Fruit fly (Drosophila melanogaster) whole organism, pupa: ENCODE measurements around the gene Usp32.

Experiments used
- CG12605 ChIP-seq: fragments of 200-800 bp; sonication (Bioruptor generic); IDR thresholded peaks from 2 replicates; pipeline ENCODE4 v1.3.6; 2022; ENCODE audit warnings: missing biosample characterization, missing genetic modification characterization
- CG13204 ChIP-seq: fragments of 200-800 bp; sonication (Bioruptor generic); optimal IDR thresholded peaks from 2 replicates; lab custom pipeline; 2018; ENCODE audit warnings: missing biosample characterization, mild to moderate bottlenecking, missing genetic modification characterization, moderate library complexity
- CG17806 ChIP-seq: fragments of 200-800 bp; sonication (Bioruptor generic); optimal IDR thresholded peaks from 2 replicates; lab custom pipeline; 2018; ENCODE audit warnings: missing biosample characterization, mild to moderate bottlenecking, missing genetic modification characterization, moderate library complexity
- CG32121 ChIP-seq: fragments of 200-800 bp; sonication (Bioruptor generic); IDR thresholded peaks from 2 replicates; pipeline ENCODE4 v1.3.6; 2022; ENCODE audit warnings: missing biosample characterization, missing genetic modification characterization
- D1 ChIP-seq: fragments of 200-800 bp; sonication (Bioruptor generic); optimal IDR thresholded peaks from 2 replicates; lab custom pipeline; 2018; ENCODE audit warnings: missing biosample characterization, mild to moderate bottlenecking, missing genetic modification characterization, moderate library complexity
- EcR ChIP-seq: fragments of 200-800 bp; sonication (Bioruptor generic); optimal IDR thresholded peaks from 3 replicates; lab custom pipeline; 2019; ENCODE audit warnings: missing biosample characterization, missing genetic modification characterization, mild to moderate bottlenecking, moderate library complexity, missing genetic modification reagents
- Ets98B ChIP-seq: fragments of 200-800 bp; sonication (Bioruptor generic); IDR thresholded peaks from 2 replicates; pipeline ENCODE4 v1.3.6; 2022; ENCODE audit warnings: missing biosample characterization, missing genetic modification characterization
- Pif1B ChIP-seq: fragments of 200-800 bp; sonication (Bioruptor generic); optimal IDR thresholded peaks from 3 replicates; lab custom pipeline; 2016; ENCODE audit warnings: missing biosample characterization, missing genetic modification characterization
- Snoo ChIP-seq: fragments of 200-800 bp; sonication (Bioruptor generic); optimal IDR thresholded peaks from 3 replicates; lab custom pipeline; 2017; ENCODE audit warnings: missing biosample characterization, mild to moderate bottlenecking, missing genetic modification characterization, inconsistent platforms
- fd96Ca ChIP-seq: fragments of 200-800 bp; sonication (Bioruptor generic); IDR thresholded peaks from 3 replicates; pipeline ENCODE4 v1.3.6; 2022; ENCODE audit warnings: missing biosample characterization, missing genetic modification characterization
- gl ChIP-seq: fragments of 200-800 bp; sonication (Bioruptor generic); optimal IDR thresholded peaks from 2 replicates; lab custom pipeline; 2018; ENCODE audit warnings: missing biosample characterization, mild to moderate bottlenecking, missing genetic modification characterization

DNA sequence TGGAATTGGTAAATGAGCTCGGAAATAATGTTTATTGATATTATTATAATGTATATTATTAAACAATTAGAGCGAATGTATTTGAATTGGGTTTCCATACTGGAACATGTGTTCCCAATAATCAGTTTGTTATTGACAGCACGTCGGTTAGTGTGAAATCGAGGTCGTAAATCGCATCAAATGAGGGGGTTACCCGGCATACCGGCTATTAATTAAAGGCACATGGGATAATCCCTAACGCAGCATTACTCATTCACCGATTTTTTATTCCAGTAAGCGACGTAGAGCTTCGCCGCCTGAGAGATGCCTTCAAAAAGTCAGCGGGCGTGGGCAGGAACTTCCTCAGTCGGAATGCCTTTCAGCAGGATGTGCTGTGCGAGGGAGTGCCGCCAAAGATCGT, 2.5 kb downstream of the Usp32 start:
- no peak for TF ChIP-seq EcR
- no peak for TF ChIP-seq Ets98B (GFP tag; lab: Robert Waterston, UW)
- TF ChIP-seq CG32121 (GFP tag; lab: Robert Waterston, UW): no peak
- TF ChIP-seq fd96Ca (GFP tag; lab: Robert Waterston, UW): no peak
- TF ChIP-seq Pif1B: no peak
- TF ChIP-seq CG12605: no peak
- no peak for TF ChIP-seq CG13204 (GFP tag; lab: Kevin White, UChicago)
- TF ChIP-seq CG17806 (tag; lab: Kevin White, UChicago): no peak
- no peak for TF ChIP-seq gl
- no peak for TF ChIP-seq Snoo (tag; lab: Kevin White, UChicago)
- TF ChIP-seq D1 (tag; lab: Kevin White, UChicago): no peak
